Fruit fly (Drosophila melanogaster): ENCODE data around the gene aay.

Gene aay

DNA sequence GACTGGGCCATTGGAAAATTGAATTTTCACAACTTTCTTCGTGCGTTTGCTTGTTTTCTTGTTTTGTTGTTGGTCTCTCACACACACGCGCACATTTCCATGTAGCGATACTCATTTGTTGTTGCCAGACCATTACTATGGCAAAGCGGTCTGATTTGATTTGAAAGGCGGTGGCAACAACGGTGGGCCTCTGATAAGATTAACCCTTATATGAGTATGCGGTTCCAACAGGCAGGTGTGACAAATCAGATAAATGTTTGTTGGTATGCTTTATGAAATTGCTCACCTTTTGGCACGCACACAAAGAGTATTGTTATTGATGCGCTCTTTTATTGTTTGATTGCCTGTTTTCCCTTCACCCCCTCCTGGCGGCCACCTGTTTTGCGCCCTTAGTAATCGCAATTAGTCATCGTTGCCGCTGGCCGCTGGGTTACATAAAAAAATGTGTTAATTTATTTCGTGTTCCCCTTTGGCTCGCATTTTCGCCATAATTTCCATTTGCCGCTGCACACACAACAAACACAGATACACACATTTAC, 24.3 kb downstream of the aay start (continued):
- TF ChIP-seq CG6276 (GFP tag; optimal IDR thresholded peaks at IDR 0.05) (no peak), salr (GFP tag; optimal IDR thresholded peaks at IDR 0.05) (no peak), CG10669 (GFP tag; optimal IDR thresholded peaks at IDR 0.05) (no peak), fd59A (GFP tag; optimal IDR thresholded peaks at IDR 0.05) (no peak), Ets21C (GFP tag; optimal IDR thresholded peaks at IDR 0.05) (no peak), CG6808 (GFP tag; optimal IDR thresholded peaks at IDR 0.05) (no peak), CG15336 (GFP tag; IDR thresholded peaks at IDR 0.05) (peak; percentile 39), Sox15 (GFP tag; optimal IDR thresholded peaks at IDR 0.05) (no peak), achi (GFP tag; optimal IDR thresholded peaks at IDR 0.05) (no peak), Lpt (GFP tag; optimal IDR thresholded peaks at IDR 0.05) (peak; percentile 6), net (GFP tag; optimal IDR thresholded peaks at IDR 0.05) (peak; percentile 19)

DNA sequence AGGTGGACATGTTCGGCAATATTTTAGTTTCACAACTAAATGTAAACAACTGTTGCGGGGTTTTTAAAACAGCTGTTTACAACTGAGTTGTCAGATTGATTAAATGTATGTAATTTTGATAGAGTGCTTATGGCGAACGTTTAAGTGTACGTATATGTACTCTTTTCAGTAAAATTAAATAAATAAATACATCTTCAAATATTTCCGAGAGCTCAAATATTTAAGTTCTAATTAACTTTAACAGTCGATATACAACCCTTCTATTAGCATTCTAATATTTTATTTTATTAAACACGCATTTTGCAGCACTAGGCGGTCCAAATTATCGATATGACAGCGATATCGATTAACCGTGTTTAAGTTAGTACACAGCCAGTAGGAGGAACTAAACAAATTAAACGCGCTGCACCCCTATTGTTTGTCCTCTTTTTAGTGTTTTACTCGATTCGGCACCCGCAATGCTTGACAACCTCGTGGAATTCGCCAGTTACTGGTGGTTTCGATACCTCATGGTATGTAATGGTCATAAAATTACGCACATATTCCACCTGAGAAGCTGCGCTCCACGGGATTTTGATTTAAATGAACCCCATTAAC, 28.6 kb downstream of the aay start, which contains the start of the genes CG3448 and ghi:
Gene CG3448, minus strand, starts transcription at position 51 of the 597 bp plus-strand sequence.
Gene ghi, plus strand, starts transcription at position 355 of the 597 bp plus-strand sequence.
- peak; percentile 28 for TF ChIP-seq Hr39 (GFP tag; optimal IDR thresholded peaks at IDR 0.05)
- no peak for TF ChIP-seq CG9139 (GFP tag; optimal IDR thresholded peaks at IDR 0.05)
- no peak for TF ChIP-seq CG11902 (GFP tag; optimal IDR thresholded peaks at IDR 0.05)
- TF ChIP-seq spab (GFP tag; optimal IDR thresholded peaks at IDR 0.05): no peak
- TF ChIP-seq CG6163 (GFP tag; IDR thresholded peaks at IDR 0.05): no peak
- TF ChIP-seq CG11294 (GFP tag; IDR thresholded peaks at IDR 0.05): no peak
- peak; percentile 52 for TF ChIP-seq CG6808 (GFP tag; optimal IDR thresholded peaks at IDR 0.05)
- peak; percentile 73 for TF ChIP-seq CG3919 (GFP tag; optimal IDR thresholded peaks at IDR 0.05)
- TF ChIP-seq fd85E (GFP tag; optimal IDR thresholded peaks at IDR 0.05): peak; percentile 22
- TF ChIP-seq CG4318 (GFP tag; optimal IDR thresholded peaks at IDR 0.05): no peak
- TF ChIP-seq salr (GFP tag; optimal IDR thresholded peaks at IDR 0.05): no peak
- peak; percentile 30 for TF ChIP-seq Sox14 (GFP tag; optimal IDR thresholded peaks at IDR 0.05)
- peak; percentile 75 for TF ChIP-seq esn (GFP tag; optimal IDR thresholded peaks at IDR 0.05)
- peak in 1 of 2 experiments; percentile 66 for TF ChIP-seq ss (GFP tag; optimal IDR thresholded peaks at IDR 0.05)
- TF ChIP-seq Hr38 (GFP tag; optimal IDR thresholded peaks at IDR 0.05): no peak
- no peak for TF ChIP-seq CG32006 (GFP tag; optimal IDR thresholded peaks at IDR 0.05)
- TF ChIP-seq Ets96B (tag; optimal IDR thresholded peaks at IDR 0.05): peak; percentile 56
- peak; percentile 49; the same call in 1 of the 2 replicates for TF ChIP-seq Gug (GFP tag; IDR thresholded peaks at IDR 0.05)
- TF ChIP-seq CG6854 (GFP tag; optimal IDR thresholded peaks at IDR 0.05): peak; percentile 22
- TF ChIP-seq Eip78C (GFP tag): peak; percentile 89
- no peak for TF ChIP-seq CG8119 (GFP tag; IDR thresholded peaks at IDR 0.05)
- peak; percentile 32 for TF ChIP-seq vri (GFP tag; optimal IDR thresholded peaks at IDR 0.05)
- TF ChIP-seq CG31627 (GFP tag; optimal IDR thresholded peaks at IDR 0.05): peak; percentile 23
- TF ChIP-seq eg (GFP tag; IDR thresholded peaks at IDR 0.05): peak; percentile 55; the same call in 2 of the 3 replicates
- no peak for TF ChIP-seq CG16779 (tag; optimal IDR thresholded peaks at IDR 0.05)
- peak; percentile 72 for TF ChIP-seq Eip75B (GFP tag; optimal IDR thresholded peaks at IDR 0.05)
- TF ChIP-seq Eip93F (GFP tag; optimal IDR thresholded peaks at IDR 0.05): peak; percentile 64
- TF ChIP-seq dsx (GFP tag; optimal IDR thresholded peaks at IDR 0.05; ENCODE audit: poor library complexity, severe bottlenecking): peak; percentile 58
- no peak for TF ChIP-seq Sox102F (GFP tag; optimal IDR thresholded peaks at IDR 0.05)
- TF ChIP-seq svp (GFP tag): peak; percentile 84
- peak; percentile 55 for TF ChIP-seq topi (GFP tag; optimal IDR thresholded peaks at IDR 0.05)
- peak; percentile 9 for TF ChIP-seq CG8632 (GFP tag; optimal IDR thresholded peaks at IDR 0.05)
- TF ChIP-seq Sox15 (GFP tag; optimal IDR thresholded peaks at IDR 0.05): no peak
- no peak for TF ChIP-seq CG8319 (GFP tag; optimal IDR thresholded peaks at IDR 0.05)
- peak; percentile 63 for TF ChIP-seq Met (GFP tag; optimal IDR thresholded peaks at IDR 0.05)
- TF ChIP-seq CG10669 (GFP tag; optimal IDR thresholded peaks at IDR 0.05): peak; percentile 32
- peak; percentile 94 for TF ChIP-seq fkh (GFP tag; optimal IDR thresholded peaks at IDR 0.05)
- TF ChIP-seq CG15336 (GFP tag; IDR thresholded peaks at IDR 0.05): 0 out of 2 replicates have a peak, but pooled peaks have one; percentile 25
- no peak for TF ChIP-seq Smox (GFP tag; optimal IDR thresholded peaks at IDR 0.05)
- TF ChIP-seq pdm3 (GFP tag; optimal IDR thresholded peaks at IDR 0.05): no peak
- TF ChIP-seq lz (GFP tag; optimal IDR thresholded peaks at IDR 0.05): peak; percentile 61
- TF ChIP-seq CG1621 (tag; optimal IDR thresholded peaks at IDR 0.05): peak; percentile 11
- peak; percentile 19 for TF ChIP-seq CG34406 (GFP tag; optimal IDR thresholded peaks at IDR 0.05)

All from whole organism, prepupa.